Worm (Caenorhabditis elegans) whole organism, L2 larva: Measurements from ENCODE around the gene mrps-18B.

ENCODE experiments used
- C34F6.9 ChIP-seq: fragments of 150-350 bp; optimal IDR thresholded peaks from 2 replicates; lab custom pipeline; 2014; ENCODE audit warnings: missing biosample characterization, missing genetic modification characterization
- F13H6.1 ChIP-seq: sonication (generic microtip); optimal IDR thresholded peaks from 2 replicates; lab custom pipeline; 2016; ENCODE audit warnings: missing genetic modification characterization, missing compliant biosample characterization
- R02D3.7 ChIP-seq: fragments of 150-350 bp; optimal IDR thresholded peaks from 2 replicates; lab custom pipeline; 2014; ENCODE audit warnings: missing biosample characterization, missing genetic modification characterization
- alr-1 ChIP-seq: fragments of 150-350 bp; optimal IDR thresholded peaks from 2 replicates; lab custom pipeline; 2014; ENCODE audit warnings: missing biosample characterization, missing genetic modification characterization
- ama-1 ChIP-seq: fragments of 150-350 bp; optimal IDR thresholded peaks from 2 replicates; lab custom pipeline; 2018; ENCODE audit warnings: inconsistent platforms
- blmp-1 ChIP-seq: sonication (generic microtip); optimal IDR thresholded peaks from 2 replicates; lab custom pipeline; 2017; ENCODE audit warnings: missing genetic modification characterization, mild to moderate bottlenecking, missing compliant biosample characterization, antibody characterized with exemption, moderate library complexity; ENCODE audit not compliant: insufficient read depth
- ceh-16 ChIP-seq: fragments of 150-350 bp; optimal IDR thresholded peaks from 2 replicates; lab custom pipeline; 2014; ENCODE audit warnings: missing biosample characterization, missing genetic modification characterization
- crh-2 ChIP-seq: sonication (generic microtip); optimal IDR thresholded peaks from 2 replicates; lab custom pipeline; 2017; ENCODE audit warnings: missing biosample characterization, missing genetic modification characterization
- elt-1 ChIP-seq: fragments of 150-350 bp; optimal IDR thresholded peaks from 2 replicates; lab custom pipeline; 2014; ENCODE audit warnings: missing biosample characterization, missing genetic modification characterization
- elt-3 ChIP-seq: sonication (generic microtip); optimal IDR thresholded peaks from 2 replicates; lab custom pipeline; 2017; ENCODE audit warnings: missing biosample characterization, missing genetic modification characterization
- fos-1 ChIP-seq: fragments of 150-350 bp; optimal IDR thresholded peaks from 2 replicates; lab custom pipeline; 2014; ENCODE audit warnings: missing biosample characterization, missing genetic modification characterization
- gmeb-1 ChIP-seq: fragments of 150-350 bp; optimal IDR thresholded peaks from 2 replicates; lab custom pipeline; 2014; ENCODE audit warnings: missing biosample characterization, missing genetic modification characterization
- lin-13 ChIP-seq: fragments of 150-350 bp; optimal IDR thresholded peaks from 2 replicates; lab custom pipeline; 2014; ENCODE audit warnings: missing biosample characterization, missing genetic modification reagents, missing genetic modification characterization
- lin-39 ChIP-seq: fragments of 150-350 bp; optimal IDR thresholded peaks from 2 replicates; lab custom pipeline; 2014; ENCODE audit warnings: missing biosample characterization, missing genetic modification reagents, missing genetic modification characterization
- mbf-1 ChIP-seq: sonication (generic microtip); optimal IDR thresholded peaks from 2 replicates; lab custom pipeline; 2017; ENCODE audit warnings: missing biosample characterization, missing genetic modification characterization
- nhr-10 ChIP-seq: sonication (generic microtip); optimal IDR thresholded peaks from 2 replicates; lab custom pipeline; 2017; ENCODE audit warnings: missing biosample characterization, missing genetic modification characterization
- nhr-129 ChIP-seq: fragments of 150-350 bp; optimal IDR thresholded peaks from 2 replicates; lab custom pipeline; 2014; ENCODE audit warnings: missing biosample characterization, missing genetic modification characterization
- nhr-237 ChIP-seq: fragments of 150-350 bp; optimal IDR thresholded peaks from 2 replicates; lab custom pipeline; 2014; ENCODE audit warnings: missing biosample characterization, missing genetic modification characterization
- nhr-25 ChIP-seq: fragments of 150-350 bp; sonication (generic microtip); optimal IDR thresholded peaks from 3 replicates; lab custom pipeline; 2014; ENCODE audit warnings: missing biosample characterization, missing genetic modification characterization
- nhr-6 ChIP-seq: fragments of 150-350 bp; optimal IDR thresholded peaks from 2 replicates; lab custom pipeline; 2014; ENCODE audit warnings: missing biosample characterization, missing genetic modification characterization
- nhr-77 ChIP-seq: fragments of 150-350 bp; optimal IDR thresholded peaks from 2 replicates; lab custom pipeline; 2014; ENCODE audit warnings: missing biosample characterization, missing genetic modification characterization
- peb-1 ChIP-seq: fragments of 150-350 bp; optimal IDR thresholded peaks from 2 replicates; lab custom pipeline; 2014; ENCODE audit warnings: missing biosample characterization, missing genetic modification characterization
- skn-1 ChIP-seq: sonication (generic microtip); optimal IDR thresholded peaks from 2 replicates; lab custom pipeline; 2017; ENCODE audit warnings: missing biosample characterization, missing genetic modification characterization
- sma-9 ChIP-seq, 2 experiments: fragments of 150-350 bp in 1 of 2; sonication (generic microtip) in 1 of 2; optimal IDR thresholded peaks; 2 replicates each; lab custom pipeline; 2014 to 2016; ENCODE audit warnings: missing genetic modification characterization in 2 of 2, mild to moderate bottlenecking in 1 of 2, missing biosample characterization in 1 of 2, missing compliant biosample characterization in 1 of 2, missing genetic modification reagents in 1 of 2, moderate library complexity in 1 of 2
- snpc-4 ChIP-seq: fragments of 150-350 bp; optimal IDR thresholded peaks from 2 replicates; lab custom pipeline; 2014; ENCODE audit warnings: missing biosample characterization, missing genetic modification characterization
- unc-55 ChIP-seq: fragments of 150-350 bp; sonication (generic microtip); optimal IDR thresholded peaks from 3 replicates; lab custom pipeline; 2014; ENCODE audit warnings: missing biosample characterization, missing genetic modification reagents, missing genetic modification characterization
- unc-62 ChIP-seq: fragments of 150-350 bp; optimal IDR thresholded peaks from 2 replicates; lab custom pipeline; 2014; ENCODE audit warnings: missing biosample characterization, missing genetic modification reagents, missing genetic modification characterization
- ztf-1 ChIP-seq: fragments of 200-800 bp; sonication (Bioruptor generic); conservative IDR thresholded peaks from 2 replicates; pipeline ENCODE4 v1.3.6; 2022; ENCODE audit warnings: missing genetic modification characterization, missing compliant biosample characterization
- ztf-4 ChIP-seq: fragments of 150-350 bp; optimal IDR thresholded peaks from 2 replicates; lab custom pipeline; 2014; ENCODE audit warnings: missing biosample characterization, missing genetic modification characterization

mrps-18B gene

ce11 chrII:8516783-8517182 lies 8.7 kb upstream of the mrps-18B start, which contains the start of gene rnh-2 (continued):
- no peak for TF ChIP-seq elt-1 (tag; lab: Kevin White, UChicago)
- TF ChIP-seq sma-9 (GFP tag; optimal IDR thresholded peaks at IDR 0.05; lab: Kevin White, UChicago): peak; percentile 55
- TF ChIP-seq sma-9 (tag; optimal IDR thresholded peaks at IDR 0.05; lab: Kevin White, UChicago): no peak
- peak; percentile 78 for TF ChIP-seq crh-2 (tag; lab: Kevin White, UChicago)
- peak; percentile 7 for TF ChIP-seq nhr-6 (tag; lab: Kevin White, UChicago)
- TF ChIP-seq unc-62 (GFP tag; lab: Kevin White, UChicago): no peak
- TF ChIP-seq nhr-237 (tag; lab: Kevin White, UChicago): no peak
- no peak for TF ChIP-seq nhr-10
- TF ChIP-seq elt-3: no peak
- TF ChIP-seq lin-13 (GFP tag; lab: Kevin White, UChicago): peak; percentile 70
- TF ChIP-seq skn-1 (tag; lab: Kevin White, UChicago): peak; percentile 3
- peak; percentile 64 for TF ChIP-seq gmeb-1 (tag; lab: Kevin White, UChicago)
- TF ChIP-seq F13H6.1: peak; percentile 13
- peak; percentile 49 for TF ChIP-seq fos-1
- TF ChIP-seq nhr-129 (tag; lab: Kevin White, UChicago): peak; percentile 58
- no peak for TF ChIP-seq ama-1 (lab: Kevin White, UChicago)
- no peak for TF ChIP-seq ztf-4 (tag; lab: Kevin White, UChicago)

- TF ChIP-seq snpc-4 (tag; lab: Kevin White, UChicago) (no peak), mbf-1 (no peak), nhr-6 (tag; lab: Kevin White, UChicago) (no peak), C34F6.9 (tag; lab: Kevin White, UChicago) (no peak), ztf-4 (tag; lab: Kevin White, UChicago) (no peak), ama-1 (lab: Kevin White, UChicago) (no peak), F13H6.1 (no peak), R02D3.7 (tag; lab: Kevin White, UChicago) (no peak), nhr-25 (no peak), lin-13 (GFP tag; lab: Kevin White, UChicago) (no peak), crh-2 (tag; lab: Kevin White, UChicago) (no peak), unc-55 (GFP tag; lab: Kevin White, UChicago) (no peak), nhr-77 (tag; lab: Kevin White, UChicago) (no peak), nhr-10 (no peak), unc-62 (GFP tag; lab: Kevin White, UChicago) (no peak)
Observed at ce11 chrII:8518210-8518609, 7.3 kb upstream of the mrps-18B start, which contains the start of gene T13H5.8. Gene T13H5.8 (plus strand): TSS chrII:8518510.

- TF ChIP-seq ztf-4 (tag; lab: Kevin White, UChicago): no peak
- no peak for TF ChIP-seq alr-1 (tag; lab: Kevin White, UChicago)
- TF ChIP-seq nhr-10: no peak
- no peak for TF ChIP-seq unc-55 (GFP tag; lab: Kevin White, UChicago)
Observed at ce11 chrII:8520625-8521024, 4.9 kb upstream of the mrps-18B start, which contains the start of gene cht-2. Gene cht-2 (plus strand): TSS chrII:8520925.

- TF ChIP-seq peb-1 (tag; lab: Kevin White, UChicago) (no peak), ama-1 (lab: Kevin White, UChicago) (no peak), nhr-129 (tag; lab: Kevin White, UChicago) (no peak), blmp-1 (tag; lab: Kevin White, UChicago) (no peak), lin-39 (tag; lab: Kevin White, UChicago) (no peak), nhr-25 (peak; percentile 54)
Observed at ce11 chrII:8529176-8529698, 3.8 kb downstream of the mrps-18B start.

ce11 chrII:8531181-8531759 lies 5.8 kb downstream of the mrps-18B start, which contains the start of gene gldi-7:
Gene gldi-7 (minus strand): TSS chrII:8531222.
- no peak for TF ChIP-seq nhr-6 (tag; lab: Kevin White, UChicago)
- TF ChIP-seq sma-9 (GFP tag; optimal IDR thresholded peaks at IDR 0.05; lab: Kevin White, UChicago): no peak
- no peak for TF ChIP-seq sma-9 (tag; optimal IDR thresholded peaks at IDR 0.05; lab: Kevin White, UChicago)
- TF ChIP-seq ztf-1 (GFP tag; lab: Robert Waterston, UW): no peak
- no peak for TF ChIP-seq ceh-16
- TF ChIP-seq unc-55 (GFP tag; lab: Kevin White, UChicago): no peak
- no peak for TF ChIP-seq elt-3
- TF ChIP-seq mbf-1: no peak
- TF ChIP-seq fos-1: peak; percentile 67

- TF ChIP-seq nhr-129 (tag; lab: Kevin White, UChicago) (peak; percentile 32), blmp-1 (tag; lab: Kevin White, UChicago) (peak; percentile 28), lin-39 (tag; lab: Kevin White, UChicago) (no peak)
- TF ChIP-seq, all 48 proteins: peak for 2
Observed at ce11 chrII:8532015-8532414, 6.5 kb downstream of the mrps-18B start.
